Fruit fly (Drosophila melanogaster): ENCODE results near the gene Jon65Aii.
A peak's percentile ranks its signal among the peaks of the same experiment; 100 is the strongest.

Gene Jon65Aii

dm6 chr3L:6054343-6054742 lies 2.2 kb downstream of the Jon65Aii start, which contains the start of gene Jon65Ai:
Gene Jon65Ai (minus strand): TSS chr3L:6054443.
- no peak for TF ChIP-seq ey (GFP tag; optimal IDR thresholded peaks at IDR 0.05)
- no peak for TF ChIP-seq HLH106 (tag; optimal IDR thresholded peaks at IDR 0.05)
- TF ChIP-seq tai (GFP tag; optimal IDR thresholded peaks at IDR 0.05): no peak
- TF ChIP-seq Abd-B (GFP tag; optimal IDR thresholded peaks at IDR 0.05): no peak
- TF ChIP-seq Rel (GFP tag; optimal IDR thresholded peaks at IDR 0.05): no peak
- TF ChIP-seq Rel (tag; optimal IDR thresholded peaks at IDR 0.05): peak; percentile 80
- TF ChIP-seq psq (GFP tag; optimal IDR thresholded peaks at IDR 0.05): no peak
- no peak for TF ChIP-seq sage (GFP tag; optimal IDR thresholded peaks at IDR 0.05)
- no peak for TF ChIP-seq OdsH (GFP tag; optimal IDR thresholded peaks at IDR 0.05)

dm6 chr3L:6054803-6055202 lies 2.7 kb downstream of the Jon65Aii start, which contains the start of gene tant:
Gene tant (plus strand): TSS chr3L:6055136.
- no peak for TF ChIP-seq HLH106 (tag; optimal IDR thresholded peaks at IDR 0.05)
- TF ChIP-seq Hr83 (GFP tag; optimal IDR thresholded peaks at IDR 0.05; ENCODE audit: poor library complexity, severe bottlenecking): peak; percentile 27
- TF ChIP-seq dsf (GFP tag; optimal IDR thresholded peaks at IDR 0.05; ENCODE audit: borderline replicate concordance): no peak
- peak; percentile 5 for TF ChIP-seq h (GFP tag; optimal IDR thresholded peaks at IDR 0.05)
- peak; percentile 46 for TF ChIP-seq Myc (optimal IDR thresholded peaks at IDR 0.05)
- TF ChIP-seq Rel (GFP tag; optimal IDR thresholded peaks at IDR 0.05): no peak
- TF ChIP-seq Rel (tag; optimal IDR thresholded peaks at IDR 0.05): peak; percentile 25
- TF ChIP-seq dmrt93B (GFP tag; optimal IDR thresholded peaks at IDR 0.05): peak; percentile 14

dm6 chr3L:6059062-6059708 lies 7.1 kb downstream of the Jon65Aii start, which contains the start of gene CG6592:
Gene CG6592 (plus strand): TSS chr3L:6059658.
- TF ChIP-seq woc (GFP tag; optimal IDR thresholded peaks at IDR 0.05) (no peak), HLH106 (tag; optimal IDR thresholded peaks at IDR 0.05) (peak; percentile 22), psq (GFP tag; optimal IDR thresholded peaks at IDR 0.05) (no peak), dmrt93B (GFP tag; optimal IDR thresholded peaks at IDR 0.05) (peak; percentile 15), lola (GFP tag; optimal IDR thresholded peaks at IDR 0.05) (no peak), pan (optimal IDR thresholded peaks at IDR 0.05) (no peak), CG32264 (GFP tag; optimal IDR thresholded peaks at IDR 0.05) (no peak), Sp1 (GFP tag; optimal IDR thresholded peaks at IDR 0.05) (no peak), h (GFP tag; optimal IDR thresholded peaks at IDR 0.05) (no peak), Vsx2 (GFP tag; optimal IDR thresholded peaks at IDR 0.05; ENCODE audit: partially characterized antibody) (no peak), rgr (GFP tag; optimal IDR thresholded peaks at IDR 0.05) (peak; percentile 41), Dfd (GFP tag; optimal IDR thresholded peaks at IDR 0.05) (no peak), sv (GFP tag; optimal IDR thresholded peaks at IDR 0.05) (no peak), dl (GFP tag; optimal IDR thresholded peaks at IDR 0.05; ENCODE audit: insufficient read depth in 1 of 2, partially characterized antibody in 2 of 2) (no peak), foxo (GFP tag; optimal IDR thresholded peaks at IDR 0.05) (no peak), OdsH (GFP tag; optimal IDR thresholded peaks at IDR 0.05) (no peak), Myc (optimal IDR thresholded peaks at IDR 0.05) (no peak), usp (GFP tag; optimal IDR thresholded peaks at IDR 0.05) (no peak), tai (GFP tag; optimal IDR thresholded peaks at IDR 0.05) (no peak), jim (GFP tag; optimal IDR thresholded peaks at IDR 0.05) (no peak), br (GFP tag; optimal IDR thresholded peaks at IDR 0.05) (peak; percentile 4), Dif (GFP tag; optimal IDR thresholded peaks at IDR 0.05; ENCODE audit: partially characterized antibody) (no peak), sage (GFP tag; optimal IDR thresholded peaks at IDR 0.05) (no peak), Abd-B (GFP tag; optimal IDR thresholded peaks at IDR 0.05) (no peak), Hnf4 (GFP tag; optimal IDR thresholded peaks at IDR 0.05) (no peak)

dm6 chr3L:6062860-6063607 lies 10.9 kb downstream of the Jon65Aii start, which contains the start of gene CG10472:
Gene CG10472 (minus strand): TSS chr3L:6062910.
- no peak for TF ChIP-seq Vsx2 (GFP tag; optimal IDR thresholded peaks at IDR 0.05; ENCODE audit: partially characterized antibody)
- TF ChIP-seq Abd-B (GFP tag; optimal IDR thresholded peaks at IDR 0.05): no peak
- TF ChIP-seq Sp1 (GFP tag; optimal IDR thresholded peaks at IDR 0.05): no peak
- TF ChIP-seq Hr78 (GFP tag; optimal IDR thresholded peaks at IDR 0.05): no peak
- TF ChIP-seq CG9705 (GFP tag; optimal IDR thresholded peaks at IDR 0.05): no peak
- no peak for TF ChIP-seq N (GFP tag; optimal IDR thresholded peaks at IDR 0.05)
- no peak for TF ChIP-seq OdsH (GFP tag; optimal IDR thresholded peaks at IDR 0.05)
- TF ChIP-seq sv (GFP tag; optimal IDR thresholded peaks at IDR 0.05): no peak
- no peak for TF ChIP-seq dsf (GFP tag; optimal IDR thresholded peaks at IDR 0.05; ENCODE audit: borderline replicate concordance)
- no peak for TF ChIP-seq tai (GFP tag; optimal IDR thresholded peaks at IDR 0.05)
- TF ChIP-seq pan (optimal IDR thresholded peaks at IDR 0.05): no peak
- no peak for TF ChIP-seq GATAd (GFP tag; optimal IDR thresholded peaks at IDR 0.05)
- TF ChIP-seq dmrt93B (GFP tag; optimal IDR thresholded peaks at IDR 0.05): no peak

Measured in whole organism, wandering third instar larva.